Worm (Caenorhabditis elegans): ENCODE results near the gene T08D2.5.

ce11 chrX:196403-196802 lies 19.2 kb downstream of the T08D2.5 start:
- TF ChIP-seq tbx-11 (GFP tag; IDR thresholded peaks at IDR 0.05) (no peak), pes-1 (GFP tag; IDR thresholded peaks at IDR 0.05) (no peak), ama-1 (optimal IDR thresholded peaks at IDR 0.05) (no peak), ceh-13 (GFP tag; optimal IDR thresholded peaks at IDR 0.05) (no peak), flt-1 (GFP tag; IDR thresholded peaks at IDR 0.05) (no peak), aly-1 (tag; optimal IDR thresholded peaks at IDR 0.05) (no peak), F13C5.2 (tag; optimal IDR thresholded peaks at IDR 0.05) (no peak), ets-7 (tag; optimal IDR thresholded peaks at IDR 0.05) (no peak), B0310.2 (tag; optimal IDR thresholded peaks at IDR 0.05) (no peak)

Data from whole organism, early embryonic.